Worm (Caenorhabditis elegans) whole organism, midembryonic: ENCODE results near the gene C50A2.7.
"Not testable (repeated sequence)": the region's sequence is repeated elsewhere in the genome, so short reads cannot be mapped to it uniquely, and the experiment has no call there.

Experiments used
- T22C8.4 ChIP-seq: fragments of 200-800 bp; sonication (Bioruptor generic); IDR thresholded peaks from 2 replicates; pipeline ENCODE4 v1.3.6; 2022; ENCODE audit warnings: missing genetic modification characterization, missing compliant biosample characterization
- cog-1 ChIP-seq: sonication (generic microtip); optimal IDR thresholded peaks from 2 replicates; lab custom pipeline; 2016; ENCODE audit warnings: missing genetic modification characterization, missing compliant biosample characterization
- flt-1 ChIP-seq: fragments of 200-800 bp; sonication (Bioruptor generic); IDR thresholded peaks from 2 replicates; pipeline ENCODE4 v1.3.6; 2022; ENCODE audit warnings: missing genetic modification characterization, missing compliant biosample characterization
- klf-2 ChIP-seq: fragments of 200-800 bp; sonication (Bioruptor generic); conservative IDR thresholded peaks from 2 replicates; pipeline ENCODE4 v1.3.6; 2022; ENCODE audit warnings: missing genetic modification reagents, missing genetic modification characterization, missing compliant biosample characterization
- med-1 ChIP-seq: sonication (generic microtip); optimal IDR thresholded peaks from 2 replicates; lab custom pipeline; 2017; ENCODE audit warnings: missing genetic modification characterization, mild to moderate bottlenecking, missing compliant biosample characterization, antibody characterized with exemption, missing genetic modification reagents; ENCODE audit not compliant: insufficient read depth
- ref-1 ChIP-seq: fragments of 200-800 bp; sonication (Bioruptor generic); conservative IDR thresholded peaks from 2 replicates; pipeline ENCODE4 v1.3.6; 2022; ENCODE audit warnings: missing genetic modification reagents, missing genetic modification characterization, missing compliant biosample characterization
- tab-1 ChIP-seq: fragments of 200-800 bp; sonication (Bioruptor generic); IDR thresholded peaks from 2 replicates; pipeline ENCODE4 v1.3.6; 2022; ENCODE audit warnings: missing genetic modification characterization, missing compliant biosample characterization
- ztf-23 ChIP-seq: fragments of 200-800 bp; sonication (Bioruptor generic); IDR thresholded peaks from 2 replicates; pipeline ENCODE4 v1.3.6; 2022; ENCODE audit warnings: missing genetic modification reagents, missing genetic modification characterization, missing compliant biosample characterization
- ztf-29 ChIP-seq: fragments of 200-800 bp; sonication (Bioruptor generic); IDR thresholded peaks from 2 replicates; pipeline ENCODE4 v1.3.6; 2022; ENCODE audit warnings: missing genetic modification reagents, missing genetic modification characterization, missing compliant biosample characterization

Gene C50A2.7

ce11 chrIV:1177683-1178082 is 14.5 kb downstream of the C50A2.7 start, which contains the start of gene Y104H12D.2:
Gene Y104H12D.2 (plus strand): TSS chrIV:1178022.
- TF ChIP-seq klf-2 (GFP tag; lab: Robert Waterston, UW) (no peak), flt-1 (no peak), ztf-23 (GFP tag; lab: Robert Waterston, UW) (no peak), T22C8.4 (no peak), ztf-29 (GFP tag; lab: Robert Waterston, UW) (no peak), tab-1 (no peak), med-1 (GFP tag; lab: Kevin White, UChicago) (no peak), ref-1 (no peak), cog-1 (tag; lab: Kevin White, UChicago) (no peak)

ce11 chrIV:1182292-1182691 is 19.1 kb downstream of the C50A2.7 start, which contains the start of gene rmif-2:
Gene rmif-2 (plus strand): TSS chrIV:1182592.
- not testable (repeated sequence) for TF ChIP-seq tab-1; ref-1; klf-2 (GFP tag; lab: Robert Waterston, UW)

ce11 chrIV:1187502-1187901 is 24.3 kb downstream of the C50A2.7 start, which contains the start of gene mdt-20:
Gene mdt-20 (plus strand): TSS chrIV:1187802.
- TF ChIP-seq ztf-23 (GFP tag; lab: Robert Waterston, UW); ref-1; cog-1 (tag; lab: Kevin White, UChicago): not testable (repeated sequence)

ce11 chrIV:1192765-1193164 is 29.5 kb downstream of the C50A2.7 start, which contains the start of gene spl-3:
Gene spl-3 (plus strand): TSS chrIV:1193065.
- TF ChIP-seq cog-1 (tag; lab: Kevin White, UChicago) (no peak), flt-1 (no peak), med-1 (GFP tag; lab: Kevin White, UChicago) (no peak), klf-2 (GFP tag; lab: Robert Waterston, UW) (no peak), ztf-23 (GFP tag; lab: Robert Waterston, UW) (no peak), ztf-29 (GFP tag; lab: Robert Waterston, UW) (no peak), tab-1 (no peak), T22C8.4 (no peak), ref-1 (no peak)

ce11 chrIV:1199501-1199900 is 36.3 kb downstream of the C50A2.7 start:
- no peak for TF ChIP-seq ref-1
- TF ChIP-seq klf-2 (GFP tag; lab: Robert Waterston, UW) = no peak
- no peak for TF ChIP-seq ztf-29 (GFP tag; lab: Robert Waterston, UW)
- TF ChIP-seq T22C8.4 = no peak
- TF ChIP-seq cog-1 (tag; lab: Kevin White, UChicago) = no peak
- no peak for TF ChIP-seq tab-1
- TF ChIP-seq ztf-23 (GFP tag; lab: Robert Waterston, UW) = no peak
- no peak for TF ChIP-seq med-1 (GFP tag; lab: Kevin White, UChicago)
- TF ChIP-seq flt-1 = no peak

ce11 chrIV:1204870-1205269 is 41.6 kb downstream of the C50A2.7 start, which contains the start of gene dsl-2:
Gene dsl-2 (minus strand): TSS chrIV:1204970.
- TF ChIP-seq ztf-29 (GFP tag; lab: Robert Waterston, UW) (no peak), ztf-23 (GFP tag; lab: Robert Waterston, UW) (no peak), cog-1 (tag; lab: Kevin White, UChicago) (no peak), tab-1 (no peak), flt-1 (no peak), T22C8.4 (no peak), ref-1 (no peak), klf-2 (GFP tag; lab: Robert Waterston, UW) (no peak), med-1 (GFP tag; lab: Kevin White, UChicago) (no peak)

- TF ChIP-seq ztf-23 (GFP tag; lab: Robert Waterston, UW) (no peak), flt-1 (no peak), cog-1 (tag; lab: Kevin White, UChicago) (no peak), klf-2 (GFP tag; lab: Robert Waterston, UW) (no peak), T22C8.4 (no peak), ztf-29 (GFP tag; lab: Robert Waterston, UW) (no peak), ref-1 (no peak), tab-1 (no peak), med-1 (GFP tag; lab: Kevin White, UChicago) (no peak)
Observed at ce11 chrIV:1207980-1208379, 44.8 kb downstream of the C50A2.7 start, which contains the start of gene dsl-1. Gene dsl-1 (minus strand): TSS chrIV:1208080.

- TF ChIP-seq klf-2 (GFP tag; lab: Robert Waterston, UW) (no peak), med-1 (GFP tag; lab: Kevin White, UChicago) (no peak), ref-1 (no peak), T22C8.4 (no peak)
Observed at ce11 chrIV:1209320-1209719, 46.1 kb downstream of the C50A2.7 start.

- no peak for TF ChIP-seq tab-1
- TF ChIP-seq klf-2 (GFP tag; lab: Robert Waterston, UW) = no peak
- no peak for TF ChIP-seq ztf-29 (GFP tag; lab: Robert Waterston, UW)
- TF ChIP-seq ref-1 = no peak
- no peak for TF ChIP-seq ztf-23 (GFP tag; lab: Robert Waterston, UW)
- TF ChIP-seq med-1 (GFP tag; lab: Kevin White, UChicago) = no peak
- TF ChIP-seq T22C8.4 = no peak
- no peak for TF ChIP-seq cog-1 (tag; lab: Kevin White, UChicago)
- no peak for TF ChIP-seq flt-1
Observed at ce11 chrIV:1209813-1210212, 46.6 kb downstream of the C50A2.7 start.

ce11 chrIV:1211902-1212301 is 48.7 kb downstream of the C50A2.7 start:
- TF ChIP-seq ref-1 (no peak), cog-1 (tag; lab: Kevin White, UChicago) (no peak), ztf-23 (GFP tag; lab: Robert Waterston, UW) (no peak), flt-1 (no peak), tab-1 (no peak), med-1 (GFP tag; lab: Kevin White, UChicago) (no peak), ztf-29 (GFP tag; lab: Robert Waterston, UW) (no peak), T22C8.4 (no peak), klf-2 (GFP tag; lab: Robert Waterston, UW) (no peak)
